Worm (Caenorhabditis elegans) whole organism, young adult: ENCODE results near the gene R102.6.

Source experiments
- F23B12.7 ChIP-seq: sonication (generic microtip); optimal IDR thresholded peaks from 2 replicates; lab custom pipeline; 2017; ENCODE audit warnings: missing genetic modification characterization, mild to moderate bottlenecking, missing compliant biosample characterization, antibody characterized with exemption, moderate library complexity; ENCODE audit not compliant: insufficient read depth
- nfya-1 ChIP-seq: sonication (generic microtip); optimal IDR thresholded peaks from 2 replicates; lab custom pipeline; 2017; ENCODE audit warnings: antibody characterized with exemption, missing compliant biosample characterization, missing genetic modification characterization, borderline replicate concordance; ENCODE audit not compliant: insufficient read depth
- nhr-80 ChIP-seq: sonication (generic microtip); optimal IDR thresholded peaks from 2 replicates; lab custom pipeline; 2016; ENCODE audit warnings: missing genetic modification characterization, missing compliant biosample characterization
- ztf-25 ChIP-seq: fragments of 200-800 bp; sonication (Bioruptor generic); IDR thresholded peaks from 2 replicates; pipeline ENCODE4 v1.3.6; 2022; ENCODE audit warnings: missing genetic modification reagents, missing genetic modification characterization, missing compliant biosample characterization

DNA sequence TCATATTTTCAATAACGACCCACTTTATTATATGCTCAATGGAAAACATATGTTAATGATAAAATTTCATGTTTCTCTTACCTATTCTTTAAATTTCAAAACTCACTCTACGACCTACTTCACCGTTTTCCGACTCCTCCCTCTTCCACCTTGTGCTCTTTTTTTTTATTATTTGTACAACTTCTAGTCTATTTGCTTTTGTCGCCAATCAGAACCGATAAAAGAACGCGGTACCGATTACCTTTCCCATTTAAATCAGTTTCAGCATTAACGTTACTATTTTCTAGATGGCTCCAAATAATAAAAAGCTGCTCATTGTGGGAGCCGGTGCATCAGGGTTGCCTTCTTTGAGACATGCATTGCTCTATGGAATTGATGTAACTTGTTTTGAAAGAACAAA is 44.2 kb downstream of the R102.6 start, which contains the start of gene fmo-1:
- TF ChIP-seq nfya-1 (tag; lab: Kevin White, UChicago) (no peak), F23B12.7 (tag; lab: Kevin White, UChicago) (no peak), nhr-80 (peak; percentile 14), ztf-25 (no peak)
